Worm (Caenorhabditis elegans) whole organism, early embryonic: ENCODE data around the gene cmk-1.

Source experiments
- B0310.2 ChIP-seq: sonication (generic microtip); optimal IDR thresholded peaks from 2 replicates; lab custom pipeline; 2016; ENCODE audit warnings: mild to moderate bottlenecking, missing genetic modification characterization, missing compliant biosample characterization
- F13C5.2 ChIP-seq: sonication (generic microtip); optimal IDR thresholded peaks from 2 replicates; lab custom pipeline; 2017; ENCODE audit warnings: mild to moderate bottlenecking, missing genetic modification characterization, inconsistent platforms, missing compliant biosample characterization
- aly-1 ChIP-seq: sonication (generic microtip); optimal IDR thresholded peaks from 2 replicates; lab custom pipeline; 2016; ENCODE audit warnings: missing genetic modification characterization, missing compliant biosample characterization
- ama-1 ChIP-seq: fragments of 150-350 bp; optimal IDR thresholded peaks from 2 replicates; lab custom pipeline; 2014
- ceh-13 ChIP-seq: fragments of 200-800 bp; sonication (Bioruptor generic); optimal IDR thresholded peaks from 2 replicates; lab custom pipeline; 2018; ENCODE audit warnings: mild to moderate bottlenecking, missing genetic modification characterization, missing compliant biosample characterization
- ceh-36 ChIP-seq: sonication (generic microtip); optimal IDR thresholded peaks from 2 replicates; lab custom pipeline; 2016; ENCODE audit warnings: missing genetic modification characterization, inconsistent platforms, missing compliant biosample characterization
- ets-7 ChIP-seq: sonication (generic microtip); optimal IDR thresholded peaks from 2 replicates; lab custom pipeline; 2016; ENCODE audit warnings: missing genotype, missing genetic modification characterization, missing compliant biosample characterization
- flt-1 ChIP-seq: fragments of 200-800 bp; sonication (Bioruptor generic); IDR thresholded peaks from 2 replicates; pipeline ENCODE4 v1.3.6; 2022; ENCODE audit warnings: missing genetic modification characterization, missing compliant biosample characterization
- hmbx-1 ChIP-seq: sonication (generic microtip); optimal IDR thresholded peaks from 2 replicates; lab custom pipeline; 2016; ENCODE audit warnings: mild to moderate bottlenecking, missing genetic modification characterization, missing compliant biosample characterization
- hmg-4 ChIP-seq: fragments of 200-800 bp; sonication (Bioruptor generic); optimal IDR thresholded peaks from 2 replicates; lab custom pipeline; 2018; ENCODE audit warnings: mild to moderate bottlenecking, missing genetic modification characterization, missing compliant biosample characterization
- hnd-1 ChIP-seq: sonication (generic microtip); optimal IDR thresholded peaks from 2 replicates; lab custom pipeline; 2016; ENCODE audit warnings: missing genetic modification characterization, missing compliant biosample characterization
- pes-1 ChIP-seq: fragments of 200-800 bp; sonication (Bioruptor generic); IDR thresholded peaks from 2 replicates; pipeline ENCODE4 v1.3.6; 2022; ENCODE audit warnings: missing genetic modification reagents, missing genetic modification characterization, missing compliant biosample characterization
- scrt-1 ChIP-seq: fragments of 200-800 bp; sonication (Bioruptor generic); IDR thresholded peaks from 2 replicates; pipeline ENCODE4 v1.3.6; 2022; ENCODE audit warnings: missing genetic modification characterization, missing compliant biosample characterization
- sea-1 ChIP-seq: fragments of 200-800 bp; sonication (Bioruptor generic); conservative IDR thresholded peaks from 2 replicates; pipeline ENCODE4 v1.3.6; 2022; ENCODE audit warnings: missing genetic modification characterization, missing compliant biosample characterization
- tbx-11 ChIP-seq: fragments of 200-800 bp; sonication (Bioruptor generic); IDR thresholded peaks from 2 replicates; pipeline ENCODE4 v1.3.6; 2022; ENCODE audit warnings: missing genetic modification characterization, missing compliant biosample characterization
- tbx-37 ChIP-seq: fragments of 200-800 bp; sonication (Bioruptor generic); conservative IDR thresholded peaks from 2 replicates; pipeline ENCODE4 v1.3.6; 2022; ENCODE audit warnings: missing genetic modification reagents, missing genetic modification characterization, missing compliant biosample characterization
- tra-4 ChIP-seq: sonication (generic microtip); optimal IDR thresholded peaks from 2 replicates; lab custom pipeline; 2017; ENCODE audit warnings: missing genetic modification characterization, missing compliant biosample characterization

Gene cmk-1

DNA sequence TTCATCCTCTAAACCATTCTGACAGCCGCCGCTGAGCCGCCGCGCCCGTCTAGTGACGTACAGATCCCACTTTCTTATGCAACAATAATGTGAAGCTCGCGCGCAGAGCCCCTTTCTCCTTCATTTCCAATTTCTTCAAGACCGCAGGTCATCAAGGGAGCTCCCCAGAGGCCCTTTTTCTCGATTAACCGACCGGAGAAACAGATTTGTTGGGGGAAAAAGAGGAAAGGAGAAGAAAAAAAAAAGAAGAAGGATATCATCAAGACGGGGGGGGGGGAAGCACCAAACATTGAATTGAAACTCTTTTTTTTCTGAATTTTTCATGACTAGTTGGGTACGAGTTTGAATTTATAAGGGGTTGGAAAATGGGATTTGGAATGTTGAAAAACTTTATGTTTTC lies 3.1 kb downstream of the cmk-1 start:
- no peak for TF ChIP-seq F13C5.2 (tag; lab: Kevin White, UChicago)
- TF ChIP-seq tbx-11 (GFP tag; lab: Robert Waterston, UW) = no peak
- TF ChIP-seq ets-7 (tag; lab: Kevin White, UChicago) = no peak
- no peak for TF ChIP-seq tbx-37 (GFP tag; lab: Robert Waterston, UW)
- TF ChIP-seq aly-1 = no peak
- no peak for TF ChIP-seq hmbx-1
- no peak for TF ChIP-seq pes-1 (GFP tag; lab: Robert Waterston, UW)
- TF ChIP-seq flt-1 (GFP tag; lab: Robert Waterston, UW) = no peak
- no peak for TF ChIP-seq sea-1 (GFP tag; lab: Robert Waterston, UW)
- TF ChIP-seq ceh-36 = no peak
- no peak for TF ChIP-seq B0310.2 (tag; lab: Kevin White, UChicago)

DNA sequence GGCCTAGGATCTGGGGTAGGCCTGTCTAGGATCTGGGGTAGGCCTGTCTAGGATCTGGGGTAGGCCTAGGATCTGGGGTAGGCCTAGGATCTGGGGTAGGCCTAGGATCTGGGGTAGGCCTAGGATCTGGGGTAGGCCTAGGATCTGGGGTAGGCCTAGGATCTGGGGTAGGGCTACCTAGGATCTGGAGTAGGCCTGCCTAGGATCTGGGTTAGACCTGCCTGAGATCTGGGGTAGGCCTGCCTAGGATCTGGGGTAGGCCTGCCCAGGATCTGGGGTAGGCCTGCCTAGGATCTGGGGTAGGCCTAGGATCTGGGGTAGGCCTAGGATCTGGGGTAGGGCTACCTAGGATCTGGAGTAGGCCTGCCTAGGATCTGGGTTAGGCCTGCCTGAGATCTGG lies 6.9 kb downstream of the cmk-1 start:
- peak; percentile 95 for TF ChIP-seq sea-1 (GFP tag; lab: Robert Waterston, UW)
- TF ChIP-seq tbx-37 (GFP tag; lab: Robert Waterston, UW) = peak; percentile 96
- TF ChIP-seq pes-1 (GFP tag; lab: Robert Waterston, UW) = peak; percentile 93
- TF ChIP-seq scrt-1 (GFP tag; lab: Robert Waterston, UW) = peak; percentile 99
- peak; percentile 94 for TF ChIP-seq flt-1 (GFP tag; lab: Robert Waterston, UW)
- TF ChIP-seq tbx-11 (GFP tag; lab: Robert Waterston, UW) = peak; percentile 93

DNA sequence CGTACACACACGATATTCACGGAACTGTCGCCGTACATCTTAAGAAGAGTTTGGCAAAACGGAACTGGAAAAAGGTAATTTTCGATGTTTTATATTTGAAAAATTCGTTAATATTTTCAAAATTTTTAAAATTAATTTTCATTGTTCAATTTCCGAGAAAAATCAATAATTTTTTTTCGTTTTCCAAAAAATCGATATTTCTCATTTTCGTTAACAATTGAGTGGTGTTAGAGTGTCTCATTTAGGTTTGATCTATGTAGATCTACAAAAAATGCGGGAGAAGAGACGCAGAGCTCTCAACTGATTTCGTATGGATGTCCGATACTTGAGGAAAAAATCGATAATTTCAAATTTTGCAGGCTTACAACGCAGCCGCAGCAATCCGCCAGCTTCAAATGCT lies 8.8 kb downstream of the cmk-1 start:
- TF ChIP-seq hnd-1 (no peak), tbx-11 (GFP tag; lab: Robert Waterston, UW) (no peak), ama-1 (lab: Kevin White, UChicago) (no peak), F13C5.2 (tag; lab: Kevin White, UChicago) (no peak), ets-7 (tag; lab: Kevin White, UChicago) (no peak), ceh-13 (no peak), ceh-36 (no peak), sea-1 (GFP tag; lab: Robert Waterston, UW) (no peak), B0310.2 (tag; lab: Kevin White, UChicago) (no peak), scrt-1 (GFP tag; lab: Robert Waterston, UW) (no peak), hmg-4 (GFP tag; lab: Kevin White, UChicago) (no peak), tbx-37 (GFP tag; lab: Robert Waterston, UW) (no peak), aly-1 (no peak), pes-1 (GFP tag; lab: Robert Waterston, UW) (no peak), hmbx-1 (no peak), flt-1 (GFP tag; lab: Robert Waterston, UW) (no peak), tra-4 (tag; lab: Kevin White, UChicago) (no peak)

ce11 chrIV:1834242-1834641 lies 10.0 kb downstream of the cmk-1 start, which contains the start of gene ccm-2:
ccm-2 (plus strand) TSS chrIV:1834628.
- TF ChIP-seq ama-1 (lab: Kevin White, UChicago) = no peak
- no peak for TF ChIP-seq ceh-13
- no peak for TF ChIP-seq tbx-37 (GFP tag; lab: Robert Waterston, UW)
- TF ChIP-seq ceh-36 = no peak

ce11 chrIV:1834972-1835371 lies 10.7 kb downstream of the cmk-1 start:
- no peak for TF ChIP-seq F13C5.2 (tag; lab: Kevin White, UChicago)
- no peak for TF ChIP-seq tbx-37 (GFP tag; lab: Robert Waterston, UW)
- TF ChIP-seq tbx-11 (GFP tag; lab: Robert Waterston, UW) = no peak
- no peak for TF ChIP-seq ceh-36
- no peak for TF ChIP-seq scrt-1 (GFP tag; lab: Robert Waterston, UW)

- no peak for TF ChIP-seq flt-1 (GFP tag; lab: Robert Waterston, UW)
- no peak for TF ChIP-seq hmbx-1
- TF ChIP-seq ceh-36 = no peak
- TF ChIP-seq hnd-1 = no peak
These were observed 12.9 kb downstream of the cmk-1 start for ce11 chrIV:1837134-1837533.

- TF ChIP-seq pes-1 (GFP tag; lab: Robert Waterston, UW) (no peak), aly-1 (no peak), sea-1 (GFP tag; lab: Robert Waterston, UW) (no peak), scrt-1 (GFP tag; lab: Robert Waterston, UW) (no peak)
These were observed 14.3 kb downstream of the cmk-1 start for ce11 chrIV:1838583-1838982.

- TF ChIP-seq ama-1 (lab: Kevin White, UChicago) (no peak), hmbx-1 (no peak)
These were observed 18.0 kb downstream of the cmk-1 start for ce11 chrIV:1842314-1842713.

DNA sequence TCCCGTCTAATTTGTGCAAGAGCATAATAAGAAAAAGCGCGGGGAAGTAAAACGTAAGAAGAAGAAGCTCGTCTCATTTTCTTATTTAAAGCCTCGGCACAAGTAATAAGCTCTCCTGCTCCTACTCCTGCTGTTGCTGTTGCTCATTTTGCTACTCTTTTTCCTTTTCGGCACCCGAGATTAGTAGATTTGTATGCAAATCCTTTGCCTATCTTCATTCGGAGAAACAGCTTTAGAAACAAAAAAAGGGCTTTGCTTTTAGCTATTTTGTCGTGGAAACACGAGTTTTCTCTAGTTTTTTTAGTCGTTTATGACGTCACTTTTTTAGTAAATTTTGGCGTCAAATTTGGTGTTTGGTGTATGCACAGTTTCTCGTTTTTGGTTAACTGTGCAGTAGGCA lies 19.3 kb downstream of the cmk-1 start:
- TF ChIP-seq tbx-11 (GFP tag; lab: Robert Waterston, UW) (no peak), hmg-4 (GFP tag; lab: Kevin White, UChicago) (no peak)

DNA sequence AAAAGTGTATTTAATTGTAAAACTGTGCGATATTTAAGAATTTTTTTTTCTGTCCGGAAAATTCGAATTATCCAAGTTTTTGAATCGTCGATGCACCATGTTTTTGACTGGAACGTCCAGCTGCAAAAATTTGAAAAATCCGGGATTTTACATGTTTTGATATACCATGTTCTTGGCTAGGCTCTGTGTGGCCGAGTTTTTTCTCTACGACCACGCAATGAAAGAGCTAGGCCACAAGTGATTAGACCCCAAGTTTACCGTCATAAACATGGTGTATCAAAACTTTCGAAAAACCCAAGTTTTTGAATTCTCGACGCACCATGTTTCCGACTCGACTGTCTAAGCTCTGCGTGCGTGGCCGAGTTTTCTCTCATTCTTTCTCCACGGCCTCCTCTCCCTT lies 20.3 kb downstream of the cmk-1 start:
- TF ChIP-seq ets-7 (tag; lab: Kevin White, UChicago) (no peak), sea-1 (GFP tag; lab: Robert Waterston, UW) (no peak), pes-1 (GFP tag; lab: Robert Waterston, UW) (no peak), ceh-13 (no peak), aly-1 (no peak), F13C5.2 (tag; lab: Kevin White, UChicago) (no peak), flt-1 (GFP tag; lab: Robert Waterston, UW) (no peak), ceh-36 (no peak), scrt-1 (GFP tag; lab: Robert Waterston, UW) (no peak), hnd-1 (no peak), B0310.2 (tag; lab: Kevin White, UChicago) (no peak), ama-1 (lab: Kevin White, UChicago) (no peak), hmg-4 (GFP tag; lab: Kevin White, UChicago) (no peak), tra-4 (tag; lab: Kevin White, UChicago) (no peak), tbx-11 (GFP tag; lab: Robert Waterston, UW) (no peak), hmbx-1 (no peak), tbx-37 (GFP tag; lab: Robert Waterston, UW) (no peak)
